Fruit fly (Drosophila melanogaster): Measurements from ENCODE around the gene Bin1.

Gene Bin1

DNA sequence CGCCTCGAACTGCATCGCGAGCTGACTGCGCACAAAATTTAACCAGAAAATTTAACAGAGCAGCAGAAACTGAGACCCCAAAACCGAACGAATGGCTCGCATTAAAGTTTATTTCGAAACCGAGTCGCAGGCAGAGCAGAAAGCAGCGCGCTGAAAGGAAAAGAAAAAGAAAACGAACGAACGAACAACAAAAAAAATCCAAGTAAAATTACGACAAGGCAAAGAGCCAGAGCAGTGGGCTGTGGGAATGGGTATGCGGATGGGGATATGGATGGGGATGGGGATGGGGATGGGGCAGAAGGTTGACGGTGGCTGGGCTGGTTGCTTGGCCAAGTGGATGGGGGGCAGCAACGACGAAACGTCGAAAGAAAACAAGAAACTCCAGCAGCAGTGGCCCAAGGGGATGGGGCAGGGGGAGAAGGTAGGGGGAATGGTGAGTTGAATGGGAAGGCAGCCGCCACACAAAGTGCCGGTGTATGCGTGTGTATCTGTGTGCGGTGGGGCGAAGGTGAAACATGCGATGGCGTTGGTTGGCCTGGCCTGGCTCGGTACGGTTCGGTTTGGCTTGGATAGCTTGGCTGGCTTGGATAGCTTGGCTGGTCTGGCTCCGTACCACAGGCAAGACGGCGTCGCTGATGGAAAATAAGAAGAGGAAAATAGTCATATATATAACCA is 18.9 kb upstream of the Bin1 start (continued):
- peak in 1 of 2 experiments; percentile 68 for TF ChIP-seq Eip74EF (GFP tag; optimal IDR thresholded peaks at IDR 0.05)
- TF ChIP-seq CG12155 (GFP tag; optimal IDR thresholded peaks at IDR 0.05) = peak; percentile 3
- TF ChIP-seq p53 (GFP tag; optimal IDR thresholded peaks at IDR 0.05) = no peak
- peak; percentile 98 for TF ChIP-seq kni (GFP tag; optimal IDR thresholded peaks at IDR 0.05)
- TF ChIP-seq CrebB (tag; optimal IDR thresholded peaks at IDR 0.05) = peak; percentile 25
- peak; percentile 24 for TF ChIP-seq CoRest (tag; optimal IDR thresholded peaks at IDR 0.05)
- TF ChIP-seq wek (GFP tag; optimal IDR thresholded peaks at IDR 0.05) = peak; percentile 3
- 0 out of 3 replicates have a peak, but pooled peaks have one; percentile 8 for TF ChIP-seq Mrtf (GFP tag; IDR thresholded peaks at IDR 0.05)
- no peak for TF ChIP-seq CG2875 (GFP tag; optimal IDR thresholded peaks at IDR 0.05)
- TF ChIP-seq CG14441 (GFP tag; IDR thresholded peaks at IDR 0.05) = peak; percentile 5; the same call in 1 of the 2 replicates
- TF ChIP-seq CG3281 (GFP tag; optimal IDR thresholded peaks at IDR 0.05) = no peak
- peak; percentile 11 for TF ChIP-seq CG6765 (GFP tag; optimal IDR thresholded peaks at IDR 0.05)
- TF ChIP-seq Nf-YC (tag; optimal IDR thresholded peaks at IDR 0.05) = peak; percentile 54
- TF ChIP-seq CG2199 (GFP tag; IDR thresholded peaks at IDR 0.05) = peak; percentile 92
- TF ChIP-seq otp (GFP tag; IDR thresholded peaks at IDR 0.05) = 0 out of 3 replicates have a peak, but pooled peaks have one; percentile 33
- no peak for TF ChIP-seq hbn (GFP tag; IDR thresholded peaks at IDR 0.05; ENCODE audit: partially characterized antibody)
- TF ChIP-seq CG11456 (GFP tag; IDR thresholded peaks at IDR 0.05) = 0 out of 3 replicates have a peak, but pooled peaks have one; percentile 36
- peak; percentile 64 for TF ChIP-seq mirr (GFP tag; optimal IDR thresholded peaks at IDR 0.05)
- peak; percentile 12; the same call in 1 of the 3 replicates for TF ChIP-seq dysf (GFP tag; IDR thresholded peaks at IDR 0.05)
- 0 out of 2 replicates have a peak, but pooled peaks have one; percentile 38 for TF ChIP-seq ara (GFP tag; IDR thresholded peaks at IDR 0.05)
- peak; percentile 71 for TF ChIP-seq sd (tag; optimal IDR thresholded peaks at IDR 0.05)
- peak; percentile 32 for TF ChIP-seq CG13296 (GFP tag; optimal IDR thresholded peaks at IDR 0.05)
- no peak for TF ChIP-seq CG4424 (GFP tag; optimal IDR thresholded peaks at IDR 0.05)
- peak; percentile 43; the same call in 1 of the 2 replicates for TF ChIP-seq CG4360 (GFP tag; IDR thresholded peaks at IDR 0.05)
- peak; percentile 91 for TF ChIP-seq CG31224 (GFP tag; IDR thresholded peaks at IDR 0.05)
- peak; percentile 28 for TF ChIP-seq caup (GFP tag; optimal IDR thresholded peaks at IDR 0.05; ENCODE audit: severe bottlenecking)
- TF ChIP-seq CG6175 (GFP tag; IDR thresholded peaks at IDR 0.05) = peak; percentile 96
- peak; percentile 91 for TF ChIP-seq CG13894 (tag; optimal IDR thresholded peaks at IDR 0.05)
- 0 out of 2 replicates have a peak, but pooled peaks have one; percentile 11 for TF ChIP-seq Poxn (GFP tag; IDR thresholded peaks at IDR 0.05)
- peak; percentile 32 for TF ChIP-seq corto (GFP tag; optimal IDR thresholded peaks at IDR 0.05)
- TF ChIP-seq CG13123 (GFP tag; optimal IDR thresholded peaks at IDR 0.05) = no peak
- no peak for TF ChIP-seq CG1792 (GFP tag; optimal IDR thresholded peaks at IDR 0.05)
- 0 out of 2 replicates have a peak, but pooled peaks have one; percentile 32 for TF ChIP-seq Nf-YA (GFP tag; IDR thresholded peaks at IDR 0.05)
- peak in 1 of 3 experiments; percentile 20 for TF ChIP-seq Stat92E (GFP tag; optimal IDR thresholded peaks at IDR 0.05)
- TF ChIP-seq kah (GFP tag; optimal IDR thresholded peaks at IDR 0.05) = peak; percentile 46
- TF ChIP-seq TFAM (GFP tag; optimal IDR thresholded peaks at IDR 0.05) = no peak
- no peak for TF ChIP-seq CG32772 (GFP tag; IDR thresholded peaks at IDR 0.05)
- TF ChIP-seq Hsf (GFP tag; optimal IDR thresholded peaks at IDR 0.05) = no peak
- peak; percentile 11 for TF ChIP-seq Nf-YB (GFP tag; optimal IDR thresholded peaks at IDR 0.05)
- peak; percentile 32 for TF ChIP-seq scrt (GFP tag; optimal IDR thresholded peaks at IDR 0.05)
- peak; percentile 56 for TF ChIP-seq Dek (tag; optimal IDR thresholded peaks at IDR 0.05)
- TF ChIP-seq pros (GFP tag; optimal IDR thresholded peaks at IDR 0.05) = peak; percentile 88
- TF ChIP-seq CG18599 (GFP tag; optimal IDR thresholded peaks at IDR 0.05) = peak; percentile 58
- peak; percentile 54 for TF ChIP-seq pfk (GFP tag; optimal IDR thresholded peaks at IDR 0.05)
- TF ChIP-seq Deaf1 (tag; optimal IDR thresholded peaks at IDR 0.05) = peak; percentile 92
- TF ChIP-seq Gug (GFP tag; IDR thresholded peaks at IDR 0.05) = no peak
- peak; percentile 60 for TF ChIP-seq lab (GFP tag; optimal IDR thresholded peaks at IDR 0.05)
- peak; percentile 88 for TF ChIP-seq sqz (GFP tag; optimal IDR thresholded peaks at IDR 0.05)
